Worm (Caenorhabditis elegans): ENCODE measurements around the gene C14C10.2.

The C14C10.2 gene

DNA sequence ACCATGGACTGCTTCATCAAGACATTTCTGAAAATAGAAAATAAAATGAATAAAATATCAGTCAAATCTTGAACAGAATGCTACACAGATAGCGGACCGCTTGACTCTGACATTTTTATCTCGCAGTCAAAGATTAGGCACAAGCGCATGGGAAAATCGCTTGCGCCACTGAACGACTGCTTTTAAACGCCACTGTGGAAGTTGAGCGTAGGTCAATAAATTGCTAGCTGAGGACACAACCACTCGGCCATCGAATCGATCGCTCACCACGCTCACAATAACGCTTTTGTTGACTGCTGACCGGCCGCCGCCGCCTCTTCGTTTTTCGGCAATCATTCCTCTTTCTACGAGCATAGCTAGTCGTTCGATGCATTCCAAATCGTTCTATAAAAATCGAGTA lies 4.5 kb upstream of the C14C10.2 start (continued):
- TF ChIP-seq nhr-19 (GFP tag; conservative IDR thresholded peaks at IDR 0.05) = peak; percentile 65

DNA sequence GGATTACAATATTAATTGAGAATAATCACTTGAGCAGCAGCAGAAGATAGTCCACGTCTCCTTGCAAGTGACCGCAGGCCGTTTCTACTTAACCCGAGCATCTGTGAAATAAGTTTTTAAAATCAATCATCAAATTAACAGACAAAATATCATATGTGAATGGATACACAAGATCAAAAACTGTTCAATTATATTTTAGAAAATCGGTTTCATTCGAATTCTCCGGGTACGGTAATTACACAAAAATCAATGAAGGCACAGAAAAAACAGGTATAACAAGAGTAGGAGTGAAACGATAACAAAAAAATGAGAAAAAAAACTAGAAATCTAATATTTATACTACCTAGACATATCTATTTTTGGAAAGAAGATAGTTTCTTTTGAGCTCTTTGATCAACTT lies 3.9 kb upstream of the C14C10.2 start, which contains the start of gene mma-1:
TSS of gene mma-1 (minus strand) at position 101 of the 400 bp plus-strand sequence.
- TF ChIP-seq unc-62 (GFP tag; optimal IDR thresholded peaks at IDR 0.05) = no peak
- no peak for TF ChIP-seq tlp-1 (tag; optimal IDR thresholded peaks at IDR 0.05)
- no peak for TF ChIP-seq lin-15B (tag; optimal IDR thresholded peaks at IDR 0.05)
- TF ChIP-seq snu-23 (GFP tag; optimal IDR thresholded peaks at IDR 0.05) = no peak
- no peak for TF ChIP-seq unc-98 (GFP tag; IDR thresholded peaks at IDR 0.05)
- TF ChIP-seq rnt-1 (tag; optimal IDR thresholded peaks at IDR 0.05) = no peak
- TF ChIP-seq mdl-1 (tag; optimal IDR thresholded peaks at IDR 0.05) = no peak
- TF ChIP-seq fkh-4 (tag; optimal IDR thresholded peaks at IDR 0.05; ENCODE audit: borderline replicate concordance) = no peak

DNA sequence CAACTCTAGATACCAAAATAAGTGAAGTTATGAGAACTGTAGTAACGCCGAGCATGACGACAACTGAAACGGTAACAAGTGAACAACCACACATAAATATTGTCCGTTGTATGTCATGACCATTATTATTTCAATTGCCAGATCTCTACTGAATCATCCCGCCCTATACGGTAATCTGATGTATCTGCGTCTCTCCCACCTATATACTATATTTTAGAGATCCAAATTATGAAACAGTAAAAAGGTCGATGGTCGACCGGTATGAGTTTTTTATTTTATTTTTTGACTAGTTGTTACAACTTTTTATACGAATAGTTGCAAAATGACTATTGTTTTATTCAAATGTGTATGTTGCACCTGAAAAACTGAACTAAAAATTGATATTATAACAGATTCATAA lies 1.7 kb downstream of the C14C10.2 start, which contains the start of gene ttr-43:
TSS of gene ttr-43 (minus strand) at position 101 of the 400 bp plus-strand sequence.
- no peak for TF ChIP-seq F16B12.6 (tag; optimal IDR thresholded peaks at IDR 0.05)
- TF ChIP-seq egl-13 (tag; optimal IDR thresholded peaks at IDR 0.05) = no peak
- TF ChIP-seq nhr-20 (tag; optimal IDR thresholded peaks at IDR 0.05) = no peak
- TF ChIP-seq skn-1 (tag; optimal IDR thresholded peaks at IDR 0.05) = no peak
- TF ChIP-seq snpc-4 (tag; optimal IDR thresholded peaks at IDR 0.05) = no peak

DNA sequence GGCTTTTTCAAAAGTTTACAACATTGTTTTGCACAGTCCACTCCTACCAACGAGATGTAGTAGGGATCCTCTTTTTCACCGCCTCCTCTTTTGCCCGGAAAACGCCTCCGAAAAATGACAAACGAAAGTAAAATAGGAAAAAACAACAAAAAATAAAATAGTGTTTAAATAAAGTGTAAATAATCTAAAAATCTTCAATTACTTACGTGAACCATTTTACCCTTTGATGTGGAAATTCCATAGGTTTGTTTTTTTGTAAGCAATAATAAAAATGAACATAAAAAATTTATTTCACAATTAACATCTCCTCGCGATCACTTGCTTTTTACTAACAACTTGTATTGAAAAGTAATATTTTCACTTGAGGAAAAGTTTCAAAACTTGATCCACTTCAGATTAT lies 4.2 kb downstream of the C14C10.2 start, which contains the start of gene C14C10.1:
TSS of gene C14C10.1 (plus strand) at position 301 of the 400 bp plus-strand sequence.
- TF ChIP-seq swsn-7 (tag; optimal IDR thresholded peaks at IDR 0.05) (no peak), jun-1 (tag; optimal IDR thresholded peaks at IDR 0.05) (no peak), lin-39 (tag; optimal IDR thresholded peaks at IDR 0.05) (no peak), efl-3 (GFP tag; optimal IDR thresholded peaks at IDR 0.05) (no peak), hlh-4 (tag; optimal IDR thresholded peaks at IDR 0.05) (no peak), egl-27 (tag; optimal IDR thresholded peaks at IDR 0.05) (no peak), fkh-4 (tag; optimal IDR thresholded peaks at IDR 0.05; ENCODE audit: borderline replicate concordance) (no peak), sptf-1 (tag; optimal IDR thresholded peaks at IDR 0.05) (no peak), mdl-1 (tag; optimal IDR thresholded peaks at IDR 0.05) (no peak), unc-98 (GFP tag; IDR thresholded peaks at IDR 0.05) (no peak), blmp-1 (tag; optimal IDR thresholded peaks at IDR 0.05) (no peak), mab-9 (GFP tag; IDR thresholded peaks at IDR 0.05) (no peak), unc-86 (tag; optimal IDR thresholded peaks at IDR 0.05) (no peak), ces-1 (GFP tag; optimal IDR thresholded peaks at IDR 0.05) (no peak), nhr-237 (tag; optimal IDR thresholded peaks at IDR 0.05) (no peak), nhr-28 (tag; optimal IDR thresholded peaks at IDR 0.05) (no peak), fkh-8 (tag; optimal IDR thresholded peaks at IDR 0.05) (no peak), nhr-71 (tag; optimal IDR thresholded peaks at IDR 0.05) (no peak), lin-15B (tag; optimal IDR thresholded peaks at IDR 0.05) (no peak)

DNA sequence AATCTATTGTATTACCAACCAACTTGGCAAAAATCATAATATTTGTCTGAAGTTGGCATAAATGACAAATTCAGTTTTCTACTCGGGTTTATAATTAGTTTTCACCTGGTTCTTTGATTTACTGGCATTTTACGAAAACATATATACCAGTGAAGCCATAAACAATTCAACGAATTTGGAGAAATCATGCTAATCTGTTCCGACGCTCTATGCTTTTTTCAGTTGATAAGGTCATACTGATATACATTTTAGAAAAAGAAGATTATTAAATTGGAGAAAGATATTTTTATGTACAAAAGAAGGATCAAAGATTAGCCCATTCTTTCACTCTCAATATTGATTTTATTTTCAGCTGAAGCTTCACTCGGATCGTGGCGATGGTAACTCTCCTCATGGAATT lies 5.5 kb downstream of the C14C10.2 start:
- TF ChIP-seq zag-1 (tag; optimal IDR thresholded peaks at IDR 0.05) (no peak), xbp-1 (tag; optimal IDR thresholded peaks at IDR 0.05) (no peak), pax-3 (tag; optimal IDR thresholded peaks at IDR 0.05) (peak; percentile 79), lir-3 (tag; optimal IDR thresholded peaks at IDR 0.05; ENCODE audit: poor library complexity) (no peak), pag-3 (tag; optimal IDR thresholded peaks at IDR 0.05; ENCODE audit: borderline replicate concordance, insufficient read depth) (no peak), fkh-8 (tag; optimal IDR thresholded peaks at IDR 0.05) (peak; percentile 42), dsc-1 (tag; optimal IDR thresholded peaks at IDR 0.05) (peak; percentile 76)

All from whole organism, L1 larva.